Worm (Caenorhabditis elegans) whole organism, L2 larva: ENCODE data around the gene cht-1.

Experiments used
- C34F6.9 ChIP-seq: fragments of 150-350 bp; optimal IDR thresholded peaks from 2 replicates; lab custom pipeline; 2014; ENCODE audit warnings: missing biosample characterization, missing genetic modification characterization
- F13H6.1 ChIP-seq: sonication (generic microtip); optimal IDR thresholded peaks from 2 replicates; lab custom pipeline; 2016; ENCODE audit warnings: missing genetic modification characterization, missing compliant biosample characterization
- R02D3.7 ChIP-seq: fragments of 150-350 bp; optimal IDR thresholded peaks from 2 replicates; lab custom pipeline; 2014; ENCODE audit warnings: missing biosample characterization, missing genetic modification characterization
- Y55F3AM.14 ChIP-seq: fragments of 200-800 bp; sonication (Bioruptor generic); optimal IDR thresholded peaks from 2 replicates; lab custom pipeline; 2018; ENCODE audit warnings: mild to moderate bottlenecking, missing genetic modification characterization, missing compliant biosample characterization
- alr-1 ChIP-seq: fragments of 150-350 bp; optimal IDR thresholded peaks from 2 replicates; lab custom pipeline; 2014; ENCODE audit warnings: missing biosample characterization, missing genetic modification characterization
- aly-2 ChIP-seq: fragments of 150-350 bp; optimal IDR thresholded peaks from 2 replicates; lab custom pipeline; 2014; ENCODE audit warnings: missing biosample characterization, missing genetic modification characterization
- blmp-1 ChIP-seq: sonication (generic microtip); optimal IDR thresholded peaks from 2 replicates; lab custom pipeline; 2017; ENCODE audit warnings: missing genetic modification characterization, mild to moderate bottlenecking, missing compliant biosample characterization, antibody characterized with exemption, moderate library complexity; ENCODE audit not compliant: insufficient read depth
- ceh-16 ChIP-seq: fragments of 150-350 bp; optimal IDR thresholded peaks from 2 replicates; lab custom pipeline; 2014; ENCODE audit warnings: missing biosample characterization, missing genetic modification characterization
- ceh-82 ChIP-seq: fragments of 150-350 bp; optimal IDR thresholded peaks from 2 replicates; lab custom pipeline; 2014; ENCODE audit warnings: missing biosample characterization, missing genetic modification characterization
- crh-2 ChIP-seq: sonication (generic microtip); optimal IDR thresholded peaks from 2 replicates; lab custom pipeline; 2017; ENCODE audit warnings: missing biosample characterization, missing genetic modification characterization
- dmd-4 ChIP-seq: sonication (generic microtip); optimal IDR thresholded peaks from 2 replicates; lab custom pipeline; 2017; ENCODE audit warnings: missing biosample characterization, missing genetic modification characterization
- egl-27 ChIP-seq: sonication (generic microtip); optimal IDR thresholded peaks from 3 replicates; lab custom pipeline; 2017; ENCODE audit warnings: missing biosample characterization, missing genetic modification reagents, missing genetic modification characterization
- elt-1 ChIP-seq: fragments of 150-350 bp; optimal IDR thresholded peaks from 2 replicates; lab custom pipeline; 2014; ENCODE audit warnings: missing biosample characterization, missing genetic modification characterization
- elt-3 ChIP-seq: sonication (generic microtip); optimal IDR thresholded peaks from 2 replicates; lab custom pipeline; 2017; ENCODE audit warnings: missing biosample characterization, missing genetic modification characterization
- fos-1 ChIP-seq: fragments of 150-350 bp; optimal IDR thresholded peaks from 2 replicates; lab custom pipeline; 2014; ENCODE audit warnings: missing biosample characterization, missing genetic modification characterization
- lin-11 ChIP-seq: fragments of 150-350 bp; sonication (generic microtip); optimal IDR thresholded peaks from 2 replicates; lab custom pipeline; 2014; ENCODE audit warnings: missing biosample characterization, missing genetic modification characterization, inconsistent platforms, mixed read lengths
- lin-13 ChIP-seq: fragments of 150-350 bp; optimal IDR thresholded peaks from 2 replicates; lab custom pipeline; 2014; ENCODE audit warnings: missing biosample characterization, missing genetic modification reagents, missing genetic modification characterization
- lin-39 ChIP-seq: fragments of 150-350 bp; optimal IDR thresholded peaks from 2 replicates; lab custom pipeline; 2014; ENCODE audit warnings: missing biosample characterization, missing genetic modification reagents, missing genetic modification characterization
- mbf-1 ChIP-seq: sonication (generic microtip); optimal IDR thresholded peaks from 2 replicates; lab custom pipeline; 2017; ENCODE audit warnings: missing biosample characterization, missing genetic modification characterization
- mdl-1 ChIP-seq, 2 experiments: fragments of 150-350 bp in 1 of 2; sonication (generic microtip) in 1 of 2; optimal IDR thresholded peaks; 2 replicates each; lab custom pipeline; 2017; ENCODE audit warnings: missing biosample characterization in 2 of 2, missing genetic modification characterization in 2 of 2
- nhr-10 ChIP-seq: sonication (generic microtip); optimal IDR thresholded peaks from 2 replicates; lab custom pipeline; 2017; ENCODE audit warnings: missing biosample characterization, missing genetic modification characterization
- nhr-11 ChIP-seq: fragments of 150-350 bp; optimal IDR thresholded peaks from 2 replicates; lab custom pipeline; 2014; ENCODE audit warnings: missing biosample characterization, missing genetic modification characterization
- nhr-12 ChIP-seq: fragments of 150-350 bp; optimal IDR thresholded peaks from 2 replicates; lab custom pipeline; 2014; ENCODE audit warnings: missing biosample characterization, missing genetic modification characterization
- nhr-21 ChIP-seq: fragments of 150-350 bp; optimal IDR thresholded peaks from 2 replicates; lab custom pipeline; 2014; ENCODE audit warnings: missing biosample characterization, missing genetic modification characterization
- nhr-23 ChIP-seq: fragments of 150-350 bp; optimal IDR thresholded peaks from 2 replicates; lab custom pipeline; 2014; ENCODE audit warnings: missing biosample characterization, missing genetic modification reagents, missing genetic modification characterization
- nhr-237 ChIP-seq: fragments of 150-350 bp; optimal IDR thresholded peaks from 2 replicates; lab custom pipeline; 2014; ENCODE audit warnings: missing biosample characterization, missing genetic modification characterization
- nhr-25 ChIP-seq: fragments of 150-350 bp; sonication (generic microtip); optimal IDR thresholded peaks from 3 replicates; lab custom pipeline; 2014; ENCODE audit warnings: missing biosample characterization, missing genetic modification characterization
- nhr-6 ChIP-seq: fragments of 150-350 bp; optimal IDR thresholded peaks from 2 replicates; lab custom pipeline; 2014; ENCODE audit warnings: missing biosample characterization, missing genetic modification characterization
- skn-1 ChIP-seq: sonication (generic microtip); optimal IDR thresholded peaks from 2 replicates; lab custom pipeline; 2017; ENCODE audit warnings: missing biosample characterization, missing genetic modification characterization
- sma-3 ChIP-seq: sonication (generic microtip); optimal IDR thresholded peaks from 2 replicates; lab custom pipeline; 2016; ENCODE audit warnings: missing genetic modification reagents, missing genetic modification characterization, missing compliant biosample characterization
- sma-9 ChIP-seq, 2 experiments: fragments of 150-350 bp in 1 of 2; sonication (generic microtip) in 1 of 2; optimal IDR thresholded peaks; 2 replicates each; lab custom pipeline; 2014 to 2016; ENCODE audit warnings: missing genetic modification characterization in 2 of 2, mild to moderate bottlenecking in 1 of 2, missing biosample characterization in 1 of 2, missing compliant biosample characterization in 1 of 2, missing genetic modification reagents in 1 of 2, moderate library complexity in 1 of 2
- snpc-4 ChIP-seq: fragments of 150-350 bp; optimal IDR thresholded peaks from 2 replicates; lab custom pipeline; 2014; ENCODE audit warnings: missing biosample characterization, missing genetic modification characterization
- unc-55 ChIP-seq: fragments of 150-350 bp; sonication (generic microtip); optimal IDR thresholded peaks from 3 replicates; lab custom pipeline; 2014; ENCODE audit warnings: missing biosample characterization, missing genetic modification reagents, missing genetic modification characterization
- unc-62 ChIP-seq: fragments of 150-350 bp; optimal IDR thresholded peaks from 2 replicates; lab custom pipeline; 2014; ENCODE audit warnings: missing biosample characterization, missing genetic modification reagents, missing genetic modification characterization
- ztf-11 ChIP-seq: sonication (generic microtip); optimal IDR thresholded peaks from 2 replicates; lab custom pipeline; 2017; ENCODE audit warnings: missing biosample characterization, missing genetic modification characterization

The cht-1 gene

ce11 chrX:3399917-3400316 lies at the start of gene cht-1:
cht-1 (minus strand) TSS chrX:3400017.
- TF ChIP-seq ztf-11 (tag; lab: Kevin White, UChicago) (no peak), alr-1 (tag; lab: Kevin White, UChicago) (no peak), elt-3 (no peak), nhr-237 (tag; lab: Kevin White, UChicago) (no peak), nhr-25 (tag; lab: Kevin White, UChicago) (no peak), nhr-11 (no peak), aly-2 (no peak), unc-55 (no peak), sma-3 (no peak), sma-9 (GFP tag; optimal IDR thresholded peaks at IDR 0.05; lab: Kevin White, UChicago) (no peak), sma-9 (tag; optimal IDR thresholded peaks at IDR 0.05; lab: Kevin White, UChicago) (no peak), fos-1 (tag; lab: Kevin White, UChicago) (no peak)

- TF ChIP-seq nhr-21 (tag; lab: Kevin White, UChicago) = no peak
- TF ChIP-seq, all 48 proteins: peak for 0
Measured at ce11 chrX:3446011-3446410, 46.2 kb upstream of the cht-1 start, which contains the start of gene ZK813.1. ZK813.1 (plus strand) TSS chrX:3446311.

- TF ChIP-seq nhr-23 (tag; lab: Kevin White, UChicago) (no peak), sma-3 (no peak), C34F6.9 (tag; lab: Kevin White, UChicago) (no peak), lin-13 (GFP tag; lab: Kevin White, UChicago) (no peak), elt-1 (tag; lab: Kevin White, UChicago) (no peak)
Measured at ce11 chrX:3444514-3444913, 44.7 kb upstream of the cht-1 start, which contains the start of gene ZK813.7. ZK813.7 (plus strand) TSS chrX:3444814.

- TF ChIP-seq nhr-21 (tag; lab: Kevin White, UChicago) (no peak), R02D3.7 (no peak), nhr-25 (tag; lab: Kevin White, UChicago) (no peak), nhr-237 (tag; lab: Kevin White, UChicago) (no peak), fos-1 (tag; lab: Kevin White, UChicago) (no peak), unc-62 (no peak), mdl-1 (tag; optimal IDR thresholded peaks at IDR 0.05; lab: Kevin White, UChicago) (no peak), snpc-4 (tag; lab: Kevin White, UChicago) (no peak), lin-11 (tag; lab: Kevin White, UChicago) (no peak), ceh-16 (tag; lab: Kevin White, UChicago) (no peak), C34F6.9 (tag; lab: Kevin White, UChicago) (no peak), sma-9 (GFP tag; optimal IDR thresholded peaks at IDR 0.05; lab: Kevin White, UChicago) (no peak), sma-9 (tag; optimal IDR thresholded peaks at IDR 0.05; lab: Kevin White, UChicago) (no peak), nhr-10 (tag; lab: Kevin White, UChicago) (no peak)
Measured at ce11 chrX:3443526-3443925, 43.7 kb upstream of the cht-1 start, which contains the start of gene ZK813.2. ZK813.2 (plus strand) TSS chrX:3443826.

ce11 chrX:3441539-3441938 lies 41.7 kb upstream of the cht-1 start, which contains the start of gene ZK813.3:
ZK813.3 (plus strand) TSS chrX:3441839.
- TF ChIP-seq crh-2 = no peak
- TF ChIP-seq ceh-82 = no peak
- no peak for TF ChIP-seq skn-1 (tag; lab: Kevin White, UChicago)
- TF ChIP-seq fos-1 (tag; lab: Kevin White, UChicago) = no peak
- no peak for TF ChIP-seq egl-27
- TF ChIP-seq blmp-1 (tag; lab: Kevin White, UChicago) = no peak
- no peak for TF ChIP-seq mbf-1 (tag; lab: Kevin White, UChicago)
- no peak for TF ChIP-seq nhr-12 (tag; lab: Kevin White, UChicago)
- TF ChIP-seq dmd-4 (tag; lab: Kevin White, UChicago) = no peak
- no peak for TF ChIP-seq sma-3
- TF ChIP-seq ztf-11 (tag; lab: Kevin White, UChicago) = no peak

- TF ChIP-seq lin-39 (tag; lab: Kevin White, UChicago) = no peak
- TF ChIP-seq ceh-16 (tag; lab: Kevin White, UChicago) = no peak
- no peak for TF ChIP-seq Y55F3AM.14 (GFP tag; lab: Kevin White, UChicago)
- TF ChIP-seq nhr-23 (tag; lab: Kevin White, UChicago) = no peak
- TF ChIP-seq nhr-6 (tag; lab: Kevin White, UChicago) = no peak
- TF ChIP-seq F13H6.1 = no peak
Measured at ce11 chrX:3440308-3440707, 40.5 kb upstream of the cht-1 start.
